Fruit fly (Drosophila melanogaster) whole organism, wandering third instar larva: ENCODE data around the gene Stip1.

Experiments
- Abd-B ChIP-seq: fragments of >200 bp; optimal IDR thresholded peaks from 2 replicates; lab custom pipeline; 2017; ENCODE audit warnings: missing biosample characterization, missing genetic modification characterization
- CG9705 ChIP-seq: fragments of 200-800 bp; sonication (Bioruptor generic); optimal IDR thresholded peaks from 2 replicates; lab custom pipeline; 2018; ENCODE audit warnings: missing biosample characterization, mild to moderate bottlenecking, missing genetic modification characterization
- Dfd ChIP-seq: fragments of >200 bp; optimal IDR thresholded peaks from 2 replicates; lab custom pipeline; 2017; ENCODE audit warnings: missing biosample characterization, missing genetic modification characterization
- Dif ChIP-seq: fragments of 200-275, 200-300 bp; sonication (Bioruptor generic); optimal IDR thresholded peaks from 2 replicates; lab custom pipeline; 2018; ENCODE audit warnings: missing biosample characterization, missing genetic modification characterization; ENCODE audit not compliant: partially characterized antibody
- HLH106 ChIP-seq: fragments of 200-800 bp; optimal IDR thresholded peaks from 3 replicates; lab custom pipeline; 2019; ENCODE audit warnings: missing biosample characterization, mild to moderate bottlenecking, missing genetic modification characterization, moderate library complexity
- Hnf4 ChIP-seq: fragments of 200-800 bp; sonication (Bioruptor generic); optimal IDR thresholded peaks from 2 replicates; lab custom pipeline; 2016; ENCODE audit warnings: missing biosample characterization, mild to moderate bottlenecking, missing genetic modification characterization
- Hr78 ChIP-seq: fragments of >200 bp; optimal IDR thresholded peaks from 2 replicates; lab custom pipeline; 2017; ENCODE audit warnings: missing biosample characterization, missing genetic modification characterization
- Hr83 ChIP-seq: fragments of 200-300 bp; sonication (Bioruptor generic); optimal IDR thresholded peaks from 2 replicates; lab custom pipeline; 2016; ENCODE audit warnings: missing biosample characterization, mild to moderate bottlenecking, missing genetic modification characterization, moderate library complexity; ENCODE audit not compliant: poor library complexity, severe bottlenecking
- Jra ChIP-seq: sonication (Bioruptor generic); optimal IDR thresholded peaks from 2 replicates; lab custom pipeline; 2016; ENCODE audit warnings: missing biosample characterization, missing genetic modification characterization
- Mio ChIP-seq: sonication (Bioruptor generic); optimal IDR thresholded peaks from 2 replicates; lab custom pipeline; 2016; ENCODE audit warnings: missing biosample characterization, missing genetic modification characterization
- N ChIP-seq: fragments of >200 bp; optimal IDR thresholded peaks from 2 replicates; lab custom pipeline; 2018; ENCODE audit warnings: missing biosample characterization, missing external identifiers, missing genetic modification characterization
- OdsH ChIP-seq: fragments of 200-800 bp; sonication (Bioruptor generic); optimal IDR thresholded peaks from 2 replicates; lab custom pipeline; 2016; ENCODE audit warnings: missing biosample characterization, mild to moderate bottlenecking, missing genetic modification characterization
- Rel ChIP-seq, 2 experiments: fragments of 200-800 bp; sonication (Bioruptor generic) in 1 of 2; optimal IDR thresholded peaks; 2 replicates in 1 of 2; 3 replicates in 1 of 2; lab custom pipeline; 2016 to 2019; ENCODE audit warnings: mild to moderate bottlenecking in 2 of 2, missing biosample characterization in 2 of 2, missing genetic modification characterization in 2 of 2, moderate library complexity in 1 of 2
- Sp1 ChIP-seq: fragments of 200-800 bp; sonication (Bioruptor generic); optimal IDR thresholded peaks from 3 replicates; lab custom pipeline; 2019; ENCODE audit warnings: missing biosample characterization, mild to moderate bottlenecking, missing genetic modification characterization, moderate library complexity
- Vsx2 ChIP-seq: fragments of 200-300, 225-300 bp; sonication (Bioruptor generic); optimal IDR thresholded peaks from 2 replicates; lab custom pipeline; 2018; ENCODE audit warnings: missing biosample characterization, missing genetic modification characterization; ENCODE audit not compliant: partially characterized antibody
- br ChIP-seq: fragments of 200-800 bp; sonication (Bioruptor generic); optimal IDR thresholded peaks from 2 replicates; lab custom pipeline; 2016; ENCODE audit warnings: missing biosample characterization, missing genetic modification characterization
- brk ChIP-seq: fragments of 200-800 bp; sonication (Bioruptor generic); optimal IDR thresholded peaks from 2 replicates; lab custom pipeline; 2016; ENCODE audit warnings: missing biosample characterization, mild to moderate bottlenecking, missing genetic modification characterization
- dl ChIP-seq, 2 experiments: fragments of 175-275, 200-275 bp in 1 of 2; fragments of 200-275 bp in 1 of 2; sonication (Bioruptor generic); optimal IDR thresholded peaks; lab custom pipeline; 2018; ENCODE audit warnings: mild to moderate bottlenecking in 2 of 2, missing biosample characterization in 2 of 2, missing genetic modification characterization in 2 of 2, moderate library complexity in 2 of 2; ENCODE audit not compliant: partially characterized antibody in 2 of 2, insufficient read depth in 1 of 2
- dmrt93B ChIP-seq: fragments of 200-800 bp; sonication (Bioruptor generic); optimal IDR thresholded peaks from 2 replicates; lab custom pipeline; 2018; ENCODE audit warnings: missing biosample characterization, mild to moderate bottlenecking, missing genetic modification characterization
- dsf ChIP-seq: sonication (Bioruptor generic); optimal IDR thresholded peaks from 2 replicates; lab custom pipeline; 2016; ENCODE audit warnings: missing biosample characterization, missing genetic modification characterization, borderline replicate concordance
- ey ChIP-seq: fragments of 200-800 bp; sonication (Bioruptor generic); optimal IDR thresholded peaks from 2 replicates; lab custom pipeline; 2016; ENCODE audit warnings: missing biosample characterization, missing genetic modification characterization
- foxo ChIP-seq, 2 experiments: fragments of 200-800 bp; sonication (Bioruptor generic); optimal IDR thresholded peaks; 2 replicates in 1 of 2; 3 replicates in 1 of 2; lab custom pipeline; 2016 to 2017; ENCODE audit warnings: missing biosample characterization in 2 of 2, missing genetic modification characterization in 2 of 2
- fru ChIP-seq: fragments of 200-800 bp; sonication (Bioruptor generic); optimal IDR thresholded peaks from 3 replicates; lab custom pipeline; 2016; ENCODE audit warnings: missing biosample characterization, mild to moderate bottlenecking, missing genetic modification characterization
- jim ChIP-seq: fragments of 175-275, 200-325 bp; sonication (Bioruptor generic); optimal IDR thresholded peaks from 2 replicates; lab custom pipeline; 2016; ENCODE audit warnings: missing biosample characterization, mild to moderate bottlenecking, missing genetic modification characterization
- lola ChIP-seq: fragments of >200 bp; optimal IDR thresholded peaks from 2 replicates; lab custom pipeline; 2017; ENCODE audit warnings: missing biosample characterization, missing genetic modification characterization
- pan ChIP-seq: fragments of >200 bp; optimal IDR thresholded peaks from 2 replicates; lab custom pipeline; 2017
- psq ChIP-seq: fragments of 200-800 bp; sonication (Bioruptor generic); optimal IDR thresholded peaks from 3 replicates; lab custom pipeline; 2017; ENCODE audit warnings: missing biosample characterization, mild to moderate bottlenecking, missing genetic modification characterization, moderate library complexity
- rgr ChIP-seq: fragments of 200-800 bp; sonication (Bioruptor generic); optimal IDR thresholded peaks from 3 replicates; lab custom pipeline; 2016; ENCODE audit warnings: missing biosample characterization, mild to moderate bottlenecking, missing genetic modification characterization
- sage ChIP-seq: fragments of 200-800 bp; sonication (Bioruptor generic); optimal IDR thresholded peaks from 2 replicates; lab custom pipeline; 2016; ENCODE audit warnings: missing biosample characterization, mild to moderate bottlenecking, missing genetic modification characterization
- tai ChIP-seq: sonication (Bioruptor generic); optimal IDR thresholded peaks from 2 replicates; lab custom pipeline; 2016; ENCODE audit warnings: missing biosample characterization, missing genetic modification characterization
- usp ChIP-seq: fragments of >200 bp; optimal IDR thresholded peaks from 2 replicates; lab custom pipeline; 2017; ENCODE audit warnings: missing biosample characterization, missing genetic modification characterization
- woc ChIP-seq: sonication (Bioruptor generic); optimal IDR thresholded peaks from 2 replicates; lab custom pipeline; 2016; ENCODE audit warnings: missing biosample characterization, mild to moderate bottlenecking, missing genetic modification characterization

Stip1 gene

dm6 chr2L:322915-323314 lies 28.0 kb downstream of the Stip1 start:
- TF ChIP-seq foxo (GFP tag; optimal IDR thresholded peaks at IDR 0.05; lab: Kevin White, UChicago) (no peak), Sp1 (GFP tag; lab: Kevin White, UChicago) (no peak), OdsH (GFP tag; lab: Kevin White, UChicago) (no peak), br (GFP tag; lab: Kevin White, UChicago) (no peak), Dfd (no peak), dl (GFP tag; optimal IDR thresholded peaks at IDR 0.05; lab: Kevin White, UChicago; ENCODE audit: insufficient read depth in 1 of 2, partially characterized antibody in 2 of 2) (no peak), HLH106 (tag; lab: Kevin White, UChicago) (no peak), tai (GFP tag; lab: Kevin White, UChicago) (no peak), rgr (no peak), Hnf4 (GFP tag; lab: Kevin White, UChicago) (no peak)

- TF ChIP-seq Hnf4 (GFP tag; lab: Kevin White, UChicago) (no peak), Dif (GFP tag; lab: Kevin White, UChicago) (no peak), psq (GFP tag; lab: Kevin White, UChicago) (no peak), dsf (no peak), pan (no peak), Rel (GFP tag; optimal IDR thresholded peaks at IDR 0.05; lab: Kevin White, UChicago) (no peak), Rel (tag; optimal IDR thresholded peaks at IDR 0.05; lab: Kevin White, UChicago) (no peak), Mio (GFP tag; lab: Kevin White, UChicago) (no peak), Abd-B (GFP tag; lab: Kevin White, UChicago) (no peak), fru (GFP tag; lab: Kevin White, UChicago) (no peak), dmrt93B (GFP tag; lab: Kevin White, UChicago) (no peak), Vsx2 (GFP tag; lab: Kevin White, UChicago) (no peak), sage (GFP tag; lab: Kevin White, UChicago) (no peak), jim (GFP tag; lab: Kevin White, UChicago) (no peak), Hr83 (GFP tag; lab: Kevin White, UChicago) (no peak), brk (GFP tag; lab: Kevin White, UChicago) (no peak), Dfd (no peak), Hr78 (GFP tag; lab: Kevin White, UChicago) (no peak), ey (GFP tag; lab: Kevin White, UChicago) (no peak), lola (GFP tag; lab: Kevin White, UChicago) (no peak), Sp1 (GFP tag; lab: Kevin White, UChicago) (no peak)
- TF ChIP-seq, all 38 proteins: peak for 0
These were observed 34.7 kb downstream of the Stip1 start, which contains the start of gene CG43755 for dm6 chr2L:329661-330060. Gene CG43755, minus strand, starts transcription at chr2L:329761.

- TF ChIP-seq N (GFP tag; lab: Kevin White, UChicago) (no peak), pan (no peak), Dfd (no peak), CG9705 (GFP tag; lab: Kevin White, UChicago) (no peak), lola (GFP tag; lab: Kevin White, UChicago) (no peak), Sp1 (GFP tag; lab: Kevin White, UChicago) (no peak), usp (GFP tag; lab: Kevin White, UChicago) (no peak), HLH106 (tag; lab: Kevin White, UChicago) (no peak)
- TF ChIP-seq, all 38 proteins: peak for 0
These were observed 37.3 kb downstream of the Stip1 start, which contains the start of gene CG31921 for dm6 chr2L:332235-332634. Gene CG31921, minus strand, starts transcription at chr2L:332335.

- TF ChIP-seq Jra (GFP tag; lab: Kevin White, UChicago) (no peak), tai (GFP tag; lab: Kevin White, UChicago) (no peak), woc (GFP tag; lab: Kevin White, UChicago) (no peak), sage (GFP tag; lab: Kevin White, UChicago) (no peak), usp (GFP tag; lab: Kevin White, UChicago) (no peak)
These were observed 51.9 kb downstream of the Stip1 start for dm6 chr2L:346781-347180.
